Worm (Caenorhabditis elegans): ENCODE results near the gene hal-3.
A peak's percentile ranks its signal among the peaks of the same experiment; 100 is the strongest.

hal-3 gene

ce11 chrII:9655530-9656139 lies 38.7 kb upstream of the hal-3 start, which contains the start of gene ZK1307.1:
TSS of gene ZK1307.1 (minus strand) at chrII:9655580.
- no peak for TF ChIP-seq Y5F2A.4 (GFP tag; optimal IDR thresholded peaks at IDR 0.05)
- TF ChIP-seq unc-130 (GFP tag; optimal IDR thresholded peaks at IDR 0.05): no peak
- TF ChIP-seq rbr-2 (tag; optimal IDR thresholded peaks at IDR 0.05): no peak
- no peak for TF ChIP-seq ces-1 (GFP tag; optimal IDR thresholded peaks at IDR 0.05)
- no peak for TF ChIP-seq nhr-111 (GFP tag; optimal IDR thresholded peaks at IDR 0.05)
- no peak for TF ChIP-seq T26A8.4 (GFP tag; IDR thresholded peaks at IDR 0.05)
- peak; percentile 47 for TF ChIP-seq pqm-1 (tag; optimal IDR thresholded peaks at IDR 0.05)
- no peak for TF ChIP-seq lim-7 (GFP tag; IDR thresholded peaks at IDR 0.05)
- no peak for TF ChIP-seq madf-9 (GFP tag; conservative IDR thresholded peaks at IDR 0.05)
- TF ChIP-seq nhr-28 (tag; optimal IDR thresholded peaks at IDR 0.05): peak; percentile 27
- no peak for TF ChIP-seq zfp-2 (tag; optimal IDR thresholded peaks at IDR 0.05)
- peak; percentile 69 for TF ChIP-seq php-3 (GFP tag; IDR thresholded peaks at IDR 0.05)
- no peak for TF ChIP-seq F37D6.2 (tag; optimal IDR thresholded peaks at IDR 0.05)
- no peak for TF ChIP-seq lir-3 (tag; optimal IDR thresholded peaks at IDR 0.05)
- TF ChIP-seq mdl-1 (tag; optimal IDR thresholded peaks at IDR 0.05): no peak
- peak; percentile 56 for TF ChIP-seq hlh-30 (tag; optimal IDR thresholded peaks at IDR 0.05; ENCODE audit: insufficient read depth)

DNA sequence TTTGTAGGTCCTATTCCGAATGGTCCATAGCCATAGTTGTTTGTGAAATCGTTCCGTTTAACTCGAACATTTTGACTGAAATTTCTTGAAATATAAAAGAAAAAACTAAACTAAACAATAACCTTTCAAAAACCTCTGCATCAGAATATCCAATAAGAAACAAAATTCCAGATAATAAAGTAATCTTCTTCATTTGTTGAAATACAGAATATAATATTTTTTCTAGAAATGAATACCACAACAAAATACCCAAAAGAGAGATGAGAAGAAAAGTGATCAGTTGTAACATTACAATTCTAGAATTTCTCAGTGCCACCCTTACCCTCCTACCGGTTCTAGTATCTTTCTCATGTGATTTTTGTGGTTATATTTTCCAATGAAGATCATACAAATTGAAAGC lies 36.8 kb upstream of the hal-3 start, which contains the start of gene ZK1307.2:
ZK1307.2 (minus strand) TSS at position 274 of the 400 bp plus-strand sequence.
- TF ChIP-seq unc-62 (GFP tag; optimal IDR thresholded peaks at IDR 0.05 in 1 of 2) (peak in 1 of 2 experiments; percentile 93), unc-62 (tag; optimal IDR thresholded peaks at IDR 0.05) (no peak), ctbp-1 (GFP tag; IDR thresholded peaks at IDR 0.05) (no peak)

DNA sequence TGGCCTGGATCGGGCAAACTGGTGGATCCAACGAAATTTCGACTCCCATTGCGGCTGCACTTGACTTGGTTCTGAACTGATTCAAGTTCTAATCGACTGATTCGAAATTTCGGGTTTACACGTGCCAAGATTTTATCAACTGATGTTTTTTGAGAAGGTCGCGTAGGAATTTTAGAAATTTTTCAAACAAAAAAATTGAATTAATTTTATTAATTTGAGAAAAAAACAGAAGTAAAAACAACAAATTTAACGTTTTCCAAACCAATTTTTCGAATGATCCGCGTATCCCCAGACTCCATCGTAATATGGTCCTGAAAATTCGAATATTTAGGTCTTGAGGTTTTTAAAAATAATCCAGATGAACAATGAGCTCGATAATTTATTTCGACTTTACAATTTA lies 36.0 kb upstream of the hal-3 start, which contains the start of gene ZK1307.3:
ZK1307.3 (minus strand) TSS at position 101 of the 400 bp plus-strand sequence.
- no peak for TF ChIP-seq ceh-20 (GFP tag; IDR thresholded peaks at IDR 0.05)
- TF ChIP-seq nhr-28 (tag; optimal IDR thresholded peaks at IDR 0.05): no peak
- TF ChIP-seq dve-1 (tag; optimal IDR thresholded peaks at IDR 0.05; ENCODE audit: insufficient read depth): no peak
- no peak for TF ChIP-seq dmd-6 (GFP tag; IDR thresholded peaks at IDR 0.05)

DNA sequence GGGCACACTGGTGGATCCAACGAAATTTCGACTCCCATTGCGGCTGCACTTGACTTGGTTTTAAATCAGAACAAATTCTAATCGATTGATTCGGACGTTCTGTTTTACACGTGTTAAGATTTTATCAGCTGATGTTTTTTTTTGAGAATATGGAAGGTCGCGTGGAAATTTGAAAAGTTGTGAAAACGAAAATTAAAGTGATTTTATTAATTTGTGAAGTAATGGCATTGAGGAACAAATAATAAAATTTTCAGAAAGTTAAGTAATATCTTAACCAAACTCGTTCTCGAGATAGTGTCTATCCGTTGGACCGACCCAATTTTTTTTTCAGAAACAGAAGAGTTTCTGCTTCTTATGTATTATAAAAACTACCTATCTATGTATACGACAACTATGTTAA lies 34.8 kb upstream of the hal-3 start, which contains the start of gene ZK1307.4:
ZK1307.4 (minus strand) TSS at position 101 of the 400 bp plus-strand sequence.
- TF ChIP-seq F26F4.8 (GFP tag; conservative IDR thresholded peaks at IDR 0.05) (no peak), zip-2 (tag; optimal IDR thresholded peaks at IDR 0.05) (no peak), ceh-82 (tag; optimal IDR thresholded peaks at IDR 0.05) (no peak), zag-1 (tag; optimal IDR thresholded peaks at IDR 0.05) (no peak), nhr-77 (tag; optimal IDR thresholded peaks at IDR 0.05) (no peak), ceh-32 (tag; optimal IDR thresholded peaks at IDR 0.05; ENCODE audit: poor library complexity) (no peak), php-3 (GFP tag; IDR thresholded peaks at IDR 0.05) (no peak), nhr-41 (GFP tag; IDR thresholded peaks at IDR 0.05) (no peak), ctbp-1 (GFP tag; IDR thresholded peaks at IDR 0.05) (no peak), Y105C5A.15 (GFP tag; IDR thresholded peaks at IDR 0.05) (no peak), spr-3 (GFP tag; optimal IDR thresholded peaks at IDR 0.05) (no peak), lin-15B (tag; optimal IDR thresholded peaks at IDR 0.05) (no peak), aly-2 (tag; optimal IDR thresholded peaks at IDR 0.05) (no peak), mdl-1 (tag; optimal IDR thresholded peaks at IDR 0.05) (no peak), attf-4 (tag; optimal IDR thresholded peaks at IDR 0.05) (no peak), mes-2 (tag; optimal IDR thresholded peaks at IDR 0.05; ENCODE audit: poor library complexity, severe bottlenecking) (no peak), F49E8.2 (tag; optimal IDR thresholded peaks at IDR 0.05; ENCODE audit: borderline replicate concordance) (no peak), nhr-25 (tag; optimal IDR thresholded peaks at IDR 0.05; ENCODE audit: borderline replicate concordance, insufficient read depth) (no peak), ZK337.2 (GFP tag; IDR thresholded peaks at IDR 0.05) (no peak), daf-12 (tag; optimal IDR thresholded peaks at IDR 0.05) (no peak)

All from whole organism, L4 larva.